Worm (Caenorhabditis elegans): ENCODE data around the gene mltn-12.

The mltn-12 gene

DNA sequence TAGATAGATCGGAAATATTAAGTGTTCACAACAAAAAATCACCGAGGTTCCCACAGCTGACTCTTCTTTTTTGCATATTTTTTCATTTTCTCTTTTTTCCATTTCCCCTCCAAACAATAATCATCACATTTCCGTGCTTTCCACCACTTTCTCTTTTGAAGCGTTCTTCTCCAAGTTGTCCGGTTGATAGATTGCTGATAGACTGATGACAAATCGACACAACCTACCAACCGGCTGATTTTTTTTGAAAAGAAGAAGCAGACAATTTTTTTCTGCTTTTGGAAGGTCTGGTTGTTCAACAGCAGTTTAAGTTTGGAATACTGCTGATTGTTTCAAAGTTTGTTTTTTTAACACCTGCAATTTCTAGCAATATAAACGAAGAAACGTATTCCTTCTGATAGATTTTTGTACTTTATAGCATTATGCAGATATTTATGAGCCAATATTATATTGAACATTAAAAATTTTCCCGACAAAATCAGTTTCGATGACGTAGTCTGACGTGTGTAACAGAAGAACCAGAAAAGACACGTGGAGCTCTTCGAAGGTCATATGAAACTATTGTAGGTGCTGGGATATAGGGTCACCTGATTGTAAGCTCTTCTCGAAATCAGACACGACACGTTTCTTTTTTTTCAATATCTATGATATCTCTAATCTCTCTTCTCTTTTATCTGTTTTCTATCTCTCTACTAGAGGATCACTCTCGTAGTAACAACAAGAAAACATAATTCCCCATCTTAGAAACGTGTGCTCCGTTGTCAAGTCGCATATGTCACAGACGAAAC is 18.1 kb upstream of the mltn-12 start:
- peak; percentile 42 for TF ChIP-seq nhr-129 (tag; optimal IDR thresholded peaks at IDR 0.05)
- no peak for TF ChIP-seq nhr-12 (tag; optimal IDR thresholded peaks at IDR 0.05)
- TF ChIP-seq F13H6.1 (tag; optimal IDR thresholded peaks at IDR 0.05) = peak; percentile 34
- no peak for TF ChIP-seq nhr-25 (tag; optimal IDR thresholded peaks at IDR 0.05)
- TF ChIP-seq crh-2 (tag; optimal IDR thresholded peaks at IDR 0.05) = peak; percentile 10
- TF ChIP-seq ztf-4 (tag; optimal IDR thresholded peaks at IDR 0.05) = peak; percentile 17
- TF ChIP-seq sma-9 (GFP tag; optimal IDR thresholded peaks at IDR 0.05) = peak; percentile 36
- TF ChIP-seq sma-9 (tag; optimal IDR thresholded peaks at IDR 0.05) = no peak
- peak; percentile 56 for TF ChIP-seq C34F6.9 (tag; optimal IDR thresholded peaks at IDR 0.05)
- no peak for TF ChIP-seq blmp-1 (tag; optimal IDR thresholded peaks at IDR 0.05; ENCODE audit: insufficient read depth)
- peak in 1 of 2 experiments; percentile 63 for TF ChIP-seq lsy-2 (tag; optimal IDR thresholded peaks at IDR 0.05)

DNA sequence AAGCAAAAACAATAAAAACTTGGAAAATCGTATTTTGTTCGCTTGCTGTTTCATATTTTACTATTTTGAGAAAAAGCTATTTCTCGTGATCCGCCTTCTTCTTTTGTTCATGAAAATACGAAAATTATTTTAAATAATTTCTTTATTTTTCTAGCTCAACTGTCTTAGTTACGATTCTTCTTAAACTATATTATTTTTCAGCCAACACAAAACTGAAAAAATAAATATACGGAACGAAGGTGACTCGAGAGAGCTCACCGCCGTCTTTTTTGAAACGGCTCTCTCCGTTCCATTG is 17.6 kb upstream of the mltn-12 start, which contains the start of gene pdzd-8:
TSS of gene pdzd-8 (plus strand) at position 196 of the 295 bp plus-strand sequence.
- no peak for TF ChIP-seq nhr-6 (tag; optimal IDR thresholded peaks at IDR 0.05)

- no peak for TF ChIP-seq nhr-10 (tag; optimal IDR thresholded peaks at IDR 0.05)
- TF ChIP-seq F13H6.1 (tag; optimal IDR thresholded peaks at IDR 0.05) = peak; percentile 42
- TF ChIP-seq elt-3 (tag; optimal IDR thresholded peaks at IDR 0.05) = no peak
- TF ChIP-seq sem-4 (tag; optimal IDR thresholded peaks at IDR 0.05) = no peak
- TF ChIP-seq ztf-11 (tag; optimal IDR thresholded peaks at IDR 0.05) = no peak
- no peak for TF ChIP-seq mdl-1 (tag; optimal IDR thresholded peaks at IDR 0.05)
- TF ChIP-seq lin-11 (tag; optimal IDR thresholded peaks at IDR 0.05) = no peak
- no peak for TF ChIP-seq unc-55 (GFP tag; optimal IDR thresholded peaks at IDR 0.05)
- no peak for TF ChIP-seq blmp-1 (tag; optimal IDR thresholded peaks at IDR 0.05; ENCODE audit: insufficient read depth)
- TF ChIP-seq peb-1 (tag; optimal IDR thresholded peaks at IDR 0.05) = no peak
- TF ChIP-seq egl-27 (tag; optimal IDR thresholded peaks at IDR 0.05) = no peak
- TF ChIP-seq alr-1 (tag; optimal IDR thresholded peaks at IDR 0.05) = no peak
- TF ChIP-seq unc-62 (GFP tag; optimal IDR thresholded peaks at IDR 0.05) = no peak
- no peak for TF ChIP-seq fos-1 (tag; optimal IDR thresholded peaks at IDR 0.05)
- peak; percentile 27 for TF ChIP-seq ztf-4 (tag; optimal IDR thresholded peaks at IDR 0.05)
- TF ChIP-seq ztf-1 (GFP tag; conservative IDR thresholded peaks at IDR 0.05) = no peak
- TF ChIP-seq nhr-129 (tag; optimal IDR thresholded peaks at IDR 0.05) = peak; percentile 39
- TF ChIP-seq sma-9 (GFP tag; optimal IDR thresholded peaks at IDR 0.05) = peak; percentile 48
- TF ChIP-seq sma-9 (tag; optimal IDR thresholded peaks at IDR 0.05) = no peak
- no peak for TF ChIP-seq unc-39 (tag; optimal IDR thresholded peaks at IDR 0.05)
- TF ChIP-seq lsy-2 (tag; optimal IDR thresholded peaks at IDR 0.05) = peak in 1 of 2 experiments; percentile 61
- peak; percentile 32 for TF ChIP-seq C34F6.9 (tag; optimal IDR thresholded peaks at IDR 0.05)
- TF ChIP-seq nhr-25 (tag; optimal IDR thresholded peaks at IDR 0.05) = no peak
These were observed 14.8 kb upstream of the mltn-12 start for ce11 chrIV:8978047-8978446.

- TF ChIP-seq elt-3 (tag; optimal IDR thresholded peaks at IDR 0.05) (no peak), unc-55 (GFP tag; optimal IDR thresholded peaks at IDR 0.05) (no peak), nhr-11 (tag; optimal IDR thresholded peaks at IDR 0.05) (no peak), egl-27 (tag; optimal IDR thresholded peaks at IDR 0.05) (no peak), sem-4 (tag; optimal IDR thresholded peaks at IDR 0.05) (no peak)
These were observed 13.7 kb upstream of the mltn-12 start for ce11 chrIV:8979062-8979612.

DNA sequence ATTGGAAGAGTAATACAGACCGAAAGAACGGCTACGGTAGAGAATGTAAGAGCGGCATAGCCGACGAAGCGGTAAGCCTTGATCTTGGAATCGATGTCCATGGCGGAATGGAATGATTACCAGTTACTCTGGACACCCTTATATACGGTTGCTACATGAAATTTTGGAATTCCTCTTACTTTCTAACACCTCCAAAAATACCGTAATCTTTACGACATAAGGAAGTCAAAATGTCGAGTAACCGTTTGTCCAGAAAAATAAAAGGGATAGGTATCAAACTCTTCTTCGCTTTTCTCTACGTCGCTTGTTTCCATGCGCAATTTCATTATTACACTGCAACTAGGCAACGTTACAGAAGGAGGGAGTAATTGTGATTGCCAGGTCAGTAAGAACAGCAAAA is 13.2 kb upstream of the mltn-12 start, which contains the start of gene col-119:
TSS of gene col-119 (minus strand) at position 101 of the 400 bp plus-strand sequence.
- TF ChIP-seq mbf-1 (tag; optimal IDR thresholded peaks at IDR 0.05) (no peak), mab-5 (tag; optimal IDR thresholded peaks at IDR 0.05) (no peak), nhr-6 (tag; optimal IDR thresholded peaks at IDR 0.05) (no peak), lin-13 (GFP tag; optimal IDR thresholded peaks at IDR 0.05) (no peak), nhr-21 (tag; optimal IDR thresholded peaks at IDR 0.05) (no peak), ztf-1 (GFP tag; conservative IDR thresholded peaks at IDR 0.05) (no peak)

ce11 chrIV:8984566-8984965 is 8.3 kb upstream of the mltn-12 start, which contains the start of gene nstp-1:
Gene nstp-1 (plus strand): TSS chrIV:8984866.
- TF ChIP-seq unc-55 (GFP tag; optimal IDR thresholded peaks at IDR 0.05) (no peak), crh-2 (tag; optimal IDR thresholded peaks at IDR 0.05) (no peak), lsy-2 (tag; optimal IDR thresholded peaks at IDR 0.05) (no peak), snpc-4 (tag; optimal IDR thresholded peaks at IDR 0.05) (no peak), unc-62 (GFP tag; optimal IDR thresholded peaks at IDR 0.05) (no peak)

Measured in whole organism, L2 larva.